Worm (Caenorhabditis elegans): ENCODE measurements around the gene F59F5.7.

- TF ChIP-seq flt-1 (GFP tag; IDR thresholded peaks at IDR 0.05) (no peak), T22C8.4 (GFP tag; IDR thresholded peaks at IDR 0.05) (no peak), ref-1 (GFP tag; conservative IDR thresholded peaks at IDR 0.05) (no peak), tab-1 (GFP tag; IDR thresholded peaks at IDR 0.05) (no peak), cog-1 (tag; optimal IDR thresholded peaks at IDR 0.05) (no peak), med-1 (GFP tag; optimal IDR thresholded peaks at IDR 0.05; ENCODE audit: insufficient read depth) (no peak), ztf-29 (GFP tag; IDR thresholded peaks at IDR 0.05) (no peak), ztf-23 (GFP tag; IDR thresholded peaks at IDR 0.05) (no peak)
Measured at ce11 chrX:10594701-10595421, 35.6 kb downstream of the F59F5.7 start.
